Fruit fly (Drosophila melanogaster) whole organism, embryonic: Measurements from ENCODE around the gene BTBD9.

ENCODE experiments used
- Asciz ChIP-seq: fragments of 200-800 bp; sonication (Bioruptor generic); optimal IDR thresholded peaks from 2 replicates; lab custom pipeline; 2017; ENCODE audit warnings: missing biosample characterization, mild to moderate bottlenecking, missing genetic modification characterization, missing genetic modification reagents
- BEAF-32 ChIP-seq: fragments of 200-800 bp; sonication (Bioruptor generic); optimal IDR thresholded peaks from 3 replicates; lab custom pipeline; 2017; ENCODE audit warnings: missing biosample characterization, missing genetic modification characterization, mild to moderate bottlenecking, moderate library complexity, missing genetic modification reagents
- C15 ChIP-seq: fragments of 200-800 bp; sonication (Bioruptor generic); IDR thresholded peaks from 3 replicates; pipeline ENCODE4 v1.3.6; 2022; ENCODE audit warnings: missing biosample characterization, missing genetic modification characterization
- CG12104 ChIP-seq: fragments of 200-800 bp; sonication (Bioruptor generic); optimal IDR thresholded peaks from 3 replicates; lab custom pipeline; 2016; ENCODE audit warnings: missing biosample characterization, missing genetic modification characterization
- CG12744 ChIP-seq: fragments of 200-800 bp; sonication (Bioruptor generic); optimal IDR thresholded peaks from 2 replicates; lab custom pipeline; 2016; ENCODE audit warnings: missing biosample characterization, missing genetic modification characterization
- CG15601 ChIP-seq: fragments of 200-800 bp; sonication (Bioruptor generic); optimal IDR thresholded peaks from 3 replicates; lab custom pipeline; 2019; ENCODE audit warnings: missing biosample characterization, mild to moderate bottlenecking, missing genetic modification characterization, moderate library complexity
- CG1603 ChIP-seq: fragments of 200-800 bp; sonication (Bioruptor generic); optimal IDR thresholded peaks from 2 replicates; lab custom pipeline; 2019; ENCODE audit warnings: missing biosample characterization, mild to moderate bottlenecking, missing genetic modification characterization, moderate library complexity
- CG2120 ChIP-seq: fragments of 200-800 bp; sonication (Bioruptor generic); optimal IDR thresholded peaks from 3 replicates; lab custom pipeline; 2016; ENCODE audit warnings: missing biosample characterization, missing genetic modification characterization
- CG31224 ChIP-seq: fragments of 200-800 bp; sonication (Bioruptor generic); IDR thresholded peaks from 2 replicates; pipeline ENCODE4 v1.3.6; 2022; ENCODE audit warnings: missing biosample characterization, missing genetic modification characterization
- CG31365 ChIP-seq: fragments of 200-800 bp; sonication (Bioruptor generic); optimal IDR thresholded peaks from 2 replicates; lab custom pipeline; 2018; ENCODE audit warnings: missing biosample characterization, mild to moderate bottlenecking, missing genetic modification characterization
- CG3163 ChIP-seq: fragments of 200-800 bp; sonication (Bioruptor generic); optimal IDR thresholded peaks from 3 replicates; lab custom pipeline; 2016; ENCODE audit warnings: missing biosample characterization, missing genetic modification characterization
- CG32767 ChIP-seq: fragments of 200-800 bp; sonication (Bioruptor generic); IDR thresholded peaks from 2 replicates; pipeline ENCODE4 v1.3.6; 2022; ENCODE audit warnings: missing biosample characterization, missing genetic modification characterization
- CG32772 ChIP-seq: fragments of 200-800 bp; sonication (Bioruptor generic); IDR thresholded peaks from 2 replicates; pipeline ENCODE4 v1.3.6; 2022; ENCODE audit warnings: missing biosample characterization, missing genetic modification characterization
- CG3281 ChIP-seq: fragments of 200-800 bp; sonication (Bioruptor generic); optimal IDR thresholded peaks from 3 replicates; lab custom pipeline; 2017; ENCODE audit warnings: missing biosample characterization, mild to moderate bottlenecking, missing genetic modification characterization
- CG34422 ChIP-seq: fragments of 200-800 bp; sonication (Bioruptor generic); IDR thresholded peaks from 3 replicates; pipeline ENCODE4 v1.3.6; 2022; ENCODE audit warnings: missing biosample characterization, missing genetic modification characterization
- CG3995 ChIP-seq: fragments of 200-800 bp; sonication (Bioruptor generic); optimal IDR thresholded peaks from 3 replicates; lab custom pipeline; 2016; ENCODE audit warnings: missing biosample characterization, missing genetic modification characterization
- CG6791 ChIP-seq: fragments of 200-800 bp; sonication (Bioruptor generic); IDR thresholded peaks from 3 replicates; pipeline ENCODE4 v1.3.6; 2022; ENCODE audit warnings: missing biosample characterization, missing genetic modification characterization; ENCODE audit not compliant: partially characterized antibody
- CG7786 ChIP-seq: fragments of 200-800 bp; sonication (Bioruptor generic); optimal IDR thresholded peaks from 2 replicates; lab custom pipeline; 2016; ENCODE audit warnings: missing biosample characterization, missing genetic modification characterization
- CG8290 ChIP-seq, 3 experiments: fragments of 200-800 bp; sonication (Bioruptor generic); optimal IDR thresholded peaks; 2 replicates each; lab custom pipeline; 2016 to 2019; ENCODE audit warnings: missing biosample characterization in 3 of 3, missing genetic modification characterization in 3 of 3, mild to moderate bottlenecking in 2 of 3, moderate library complexity in 1 of 3
- CG8359 ChIP-seq: fragments of 200-800 bp; sonication (Bioruptor generic); optimal IDR thresholded peaks from 2 replicates; lab custom pipeline; 2017; ENCODE audit warnings: missing biosample characterization, mild to moderate bottlenecking, missing genetic modification characterization, borderline replicate concordance
- HLH3B ChIP-seq: fragments of 200-800 bp; sonication (Bioruptor generic); IDR thresholded peaks from 2 replicates; pipeline ENCODE4 v1.3.6; 2022; ENCODE audit warnings: missing biosample characterization, missing genetic modification characterization
- HmgD ChIP-seq: fragments of 200-800 bp; sonication (Bioruptor generic); optimal IDR thresholded peaks from 3 replicates; lab custom pipeline; 2016; ENCODE audit warnings: missing biosample characterization, missing genetic modification characterization
- Hmr ChIP-seq: fragments of 200-800 bp; sonication (Bioruptor generic); optimal IDR thresholded peaks from 3 replicates; lab custom pipeline; 2017; ENCODE audit warnings: mild to moderate bottlenecking, missing biosample characterization, missing genetic modification reagents, missing genetic modification characterization
- MBD-R2 ChIP-seq: fragments of 200-800 bp; sonication (Bioruptor generic); IDR thresholded peaks from 2 replicates; pipeline ENCODE4 v1.3.6; 2022; ENCODE audit warnings: missing biosample characterization, missing genetic modification characterization
- Sox100B ChIP-seq: fragments of 200-800 bp; sonication (Bioruptor generic); optimal IDR thresholded peaks from 3 replicates; lab custom pipeline; 2018; ENCODE audit warnings: missing biosample characterization, mild to moderate bottlenecking, missing genetic modification characterization
- Taf1 ChIP-seq: fragments of 200-800 bp; sonication (Bioruptor generic); IDR thresholded peaks from 2 replicates; pipeline ENCODE4 v1.3.6; 2022; ENCODE audit warnings: missing biosample characterization, missing genetic modification characterization
- Tbp ChIP-seq: fragments of >200 bp; optimal IDR thresholded peaks from 2 replicates; lab custom pipeline; 2018; ENCODE audit warnings: missing biosample characterization, missing genetic modification characterization
- Xbp1 ChIP-seq: fragments of 200-800 bp; sonication (Bioruptor generic); optimal IDR thresholded peaks from 3 replicates; lab custom pipeline; 2016; ENCODE audit warnings: missing biosample characterization, mild to moderate bottlenecking, missing genetic modification characterization
- ac ChIP-seq: fragments of 200-800 bp; sonication (Bioruptor generic); optimal IDR thresholded peaks from 3 replicates; lab custom pipeline; 2017; ENCODE audit warnings: missing biosample characterization, mild to moderate bottlenecking, missing genetic modification characterization
- bbx ChIP-seq: fragments of 200-800 bp; sonication (Bioruptor generic); IDR thresholded peaks from 2 replicates; pipeline ENCODE4 v1.3.6; 2022; ENCODE audit warnings: missing biosample characterization, missing genetic modification characterization; ENCODE audit not compliant: partially characterized antibody
- bowl ChIP-seq: fragments of 200-800 bp; sonication (Bioruptor generic); IDR thresholded peaks from 2 replicates; pipeline ENCODE4 v1.3.6; 2022; ENCODE audit warnings: missing biosample characterization, missing genetic modification characterization
- cato ChIP-seq: fragments of 200-800 bp; sonication (Bioruptor generic); optimal IDR thresholded peaks from 2 replicates; lab custom pipeline; 2016; ENCODE audit warnings: missing biosample characterization, missing genetic modification characterization, borderline replicate concordance
- exex ChIP-seq: fragments of 200-800 bp; sonication (Bioruptor generic); optimal IDR thresholded peaks from 4 replicates; lab custom pipeline; 2018; ENCODE audit warnings: missing biosample characterization, mild to moderate bottlenecking, missing genetic modification characterization, moderate library complexity
- fd96Cb ChIP-seq: fragments of 200-800 bp; sonication (Bioruptor generic); optimal IDR thresholded peaks from 2 replicates; lab custom pipeline; 2018; ENCODE audit warnings: missing biosample characterization, mild to moderate bottlenecking, missing genetic modification characterization, moderate library complexity
- gcm2 ChIP-seq: fragments of 200-800 bp; sonication (Bioruptor generic); optimal IDR thresholded peaks from 2 replicates; lab custom pipeline; 2016; ENCODE audit warnings: missing biosample characterization, missing genetic modification characterization
- gem ChIP-seq: fragments of 200-800 bp; sonication (Bioruptor generic); optimal IDR thresholded peaks from 2 replicates; lab custom pipeline; 2019; ENCODE audit warnings: missing biosample characterization, mild to moderate bottlenecking, missing genetic modification characterization, moderate library complexity
- ham ChIP-seq: fragments of 200-800 bp; sonication (Bioruptor generic); IDR thresholded peaks from 2 replicates; pipeline ENCODE4 v1.3.6; 2022; ENCODE audit warnings: missing biosample characterization, missing genetic modification characterization
- ken ChIP-seq: fragments of 200-800 bp; sonication (Bioruptor generic); IDR thresholded peaks from 3 replicates; pipeline ENCODE4 v1.3.6; 2022; ENCODE audit warnings: missing biosample characterization, missing genetic modification characterization
- nerfin-2 ChIP-seq: fragments of 200-800 bp; sonication (Bioruptor generic); IDR thresholded peaks from 2 replicates; pipeline ENCODE4 v1.3.6; 2022; ENCODE audit warnings: missing biosample characterization, missing genetic modification characterization; ENCODE audit not compliant: partially characterized antibody
- otp ChIP-seq: fragments of 200-800 bp; sonication (Bioruptor generic); IDR thresholded peaks from 3 replicates; pipeline ENCODE4, ENCODE4 v1.3.6; 2022; ENCODE audit warnings: missing biosample characterization, missing genetic modification characterization
- pros ChIP-seq: fragments of 200-800 bp; sonication (Bioruptor generic); optimal IDR thresholded peaks from 3 replicates; lab custom pipeline; 2019; ENCODE audit warnings: missing biosample characterization, mild to moderate bottlenecking, missing genetic modification characterization, moderate library complexity
- row ChIP-seq: fragments of 200-800 bp; sonication (Bioruptor generic); IDR thresholded peaks from 3 replicates; pipeline ENCODE4 v1.3.6; 2022; ENCODE audit warnings: missing biosample characterization, missing genetic modification characterization
- sens ChIP-seq: fragments of 200-800 bp; sonication (Bioruptor generic); peaks from one replicate; lab custom pipeline; 2016; ENCODE audit warnings: missing biosample characterization, missing genetic modification characterization
- sens-2 ChIP-seq: fragments of 200-800 bp; sonication (Bioruptor generic); IDR thresholded peaks from 2 replicates; pipeline ENCODE4 v1.3.6; 2022; ENCODE audit warnings: missing biosample characterization, missing genetic modification characterization
- so ChIP-seq: fragments of 200-800 bp; sonication (Bioruptor generic); IDR thresholded peaks from 3 replicates; pipeline ENCODE4 v1.3.6; 2022; ENCODE audit warnings: missing biosample characterization, missing genetic modification characterization
- ssp ChIP-seq: fragments of 200-800 bp; sonication (Bioruptor generic); IDR thresholded peaks from 2 replicates; pipeline ENCODE4 v1.3.6; 2022; ENCODE audit warnings: missing biosample characterization, missing genetic modification characterization
- stwl ChIP-seq: fragments of 200-800 bp; sonication (Bioruptor generic); optimal IDR thresholded peaks from 3 replicates; lab custom pipeline; 2018; ENCODE audit warnings: missing biosample characterization, mild to moderate bottlenecking, missing genetic modification characterization, moderate library complexity
- tna ChIP-seq: fragments of 200-800 bp; sonication (Bioruptor generic); IDR thresholded peaks from 2 replicates; pipeline ENCODE4 v1.3.6; 2022; ENCODE audit warnings: missing biosample characterization, missing genetic modification characterization; ENCODE audit not compliant: partially characterized antibody
- usp ChIP-seq: fragments of >200 bp; optimal IDR thresholded peaks from 2 replicates; lab custom pipeline; 2017; ENCODE audit warnings: missing biosample characterization, missing genetic modification characterization
- vnd ChIP-seq: fragments of 200-800 bp; sonication (Bioruptor generic); IDR thresholded peaks from 3 replicates; pipeline ENCODE4 v1.3.6; 2022; ENCODE audit warnings: missing biosample characterization, missing genetic modification characterization; ENCODE audit not compliant: partially characterized antibody
- wek ChIP-seq: fragments of 200-800 bp; sonication (Bioruptor generic); optimal IDR thresholded peaks from 3 replicates; lab custom pipeline; 2018; ENCODE audit warnings: missing biosample characterization, mild to moderate bottlenecking, missing genetic modification characterization, moderate library complexity

Gene BTBD9

DNA sequence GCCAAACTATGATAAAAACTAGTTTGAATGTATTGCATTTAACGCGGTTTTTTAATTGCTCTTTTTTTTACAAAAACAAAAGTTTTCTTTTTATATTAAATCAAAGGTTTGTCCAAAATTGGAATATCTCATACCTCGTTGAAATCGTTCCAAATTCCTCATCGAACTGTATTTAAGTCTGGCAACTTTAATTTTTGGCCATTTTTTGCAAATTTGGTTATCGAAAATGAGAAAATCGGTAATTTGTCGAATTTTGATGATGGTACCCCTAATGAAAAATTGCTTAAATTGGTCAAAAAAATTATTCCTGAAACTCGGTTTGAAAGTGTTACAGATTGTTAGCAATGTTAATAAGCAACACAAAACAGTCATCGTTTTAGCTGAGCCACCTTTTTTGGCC, 19.0 kb downstream of the BTBD9 start:
- TF ChIP-seq usp (GFP tag; lab: Kevin White, UChicago): no peak
- TF ChIP-seq CG3163: no peak
- TF ChIP-seq CG3281 (GFP tag; lab: Kevin White, UChicago): no peak
- no peak for TF ChIP-seq cato
- no peak for TF ChIP-seq CG8290 (GFP tag; optimal IDR thresholded peaks at IDR 0.05; lab: Kevin White, UChicago)
- peak in 1 of 2 experiments; percentile 28 for TF ChIP-seq CG8290 (tag; optimal IDR thresholded peaks at IDR 0.05; lab: Kevin White, UChicago)
- TF ChIP-seq CG12104 (GFP tag; lab: Kevin White, UChicago): no peak
- TF ChIP-seq gcm2 (GFP tag; lab: Kevin White, UChicago): no peak
- TF ChIP-seq ssp (GFP tag; lab: Robert Waterston, UW): no peak
- TF ChIP-seq Xbp1 (GFP tag; lab: Kevin White, UChicago): no peak
- TF ChIP-seq CG31224 (GFP tag; lab: Robert Waterston, UW): no peak
- no peak for TF ChIP-seq pros
- TF ChIP-seq stwl (tag; lab: Kevin White, UChicago): no peak
- TF ChIP-seq Hmr (GFP tag; lab: Kevin White, UChicago): no peak
- no peak; the same call in 2 of the 3 replicates for TF ChIP-seq row (GFP tag; lab: Robert Waterston, UW)
- no peak for TF ChIP-seq CG12744 (GFP tag; lab: Kevin White, UChicago)
- TF ChIP-seq CG2120: no peak
- TF ChIP-seq so (GFP tag; lab: Robert Waterston, UW): no peak
- TF ChIP-seq Taf1: no peak
- TF ChIP-seq BEAF-32: no peak
- no peak for TF ChIP-seq HLH3B
- TF ChIP-seq CG8359: no peak
- TF ChIP-seq ac: no peak
- TF ChIP-seq CG32767 (GFP tag; lab: Robert Waterston, UW): no peak
- no peak for TF ChIP-seq otp (GFP tag; lab: Robert Waterston, UW)
- peak; percentile 30 for TF ChIP-seq gem (tag; lab: Kevin White, UChicago)
- no peak for TF ChIP-seq Asciz
- no peak for TF ChIP-seq ken (GFP tag; lab: Robert Waterston, UW)
- no peak for TF ChIP-seq CG34422
- no peak for TF ChIP-seq exex (tag; lab: Kevin White, UChicago)
- TF ChIP-seq sens-2: no peak
- no peak for TF ChIP-seq bowl (GFP tag; lab: Robert Waterston, UW)
- TF ChIP-seq wek: peak; percentile 76
- peak; percentile 9; the same call in 1 of the 2 replicates for TF ChIP-seq nerfin-2 (GFP tag; lab: Robert Waterston, UW)
- TF ChIP-seq tna (GFP tag; lab: Robert Waterston, UW): 0 out of 2 replicates have a peak, but pooled peaks have one; percentile 10
- no peak for TF ChIP-seq fd96Cb (tag; lab: Kevin White, UChicago)
- no peak for TF ChIP-seq HmgD (GFP tag; lab: Kevin White, UChicago)
- no peak for TF ChIP-seq Tbp
- TF ChIP-seq ham (GFP tag; lab: Robert Waterston, UW): no peak
- no peak for TF ChIP-seq CG32772 (GFP tag; lab: Robert Waterston, UW)
- TF ChIP-seq CG6791 (GFP tag; lab: Robert Waterston, UW): 0 out of 3 replicates have a peak, but pooled peaks have one; percentile 20
- no peak for TF ChIP-seq CG1603 (tag; lab: Kevin White, UChicago)
- no peak for TF ChIP-seq C15 (GFP tag; lab: Robert Waterston, UW)
- no peak for TF ChIP-seq CG3995 (GFP tag; lab: Kevin White, UChicago)
- no peak for TF ChIP-seq CG15601 (tag; lab: Kevin White, UChicago)
- 0 out of 2 replicates have a peak, but pooled peaks have one; percentile 17 for TF ChIP-seq MBD-R2 (GFP tag; lab: Robert Waterston, UW)
- peak; percentile 55; the same call in 1 of the 2 replicates for TF ChIP-seq bbx (GFP tag; lab: Robert Waterston, UW)
- no peak for TF ChIP-seq Sox100B (GFP tag; lab: Kevin White, UChicago)
- TF ChIP-seq vnd (GFP tag; lab: Robert Waterston, UW): no peak
- TF ChIP-seq CG31365 (tag; lab: Kevin White, UChicago): no peak
- peak; percentile 81 for TF ChIP-seq sens (GFP tag; lab: Kevin White, UChicago)
- no peak for TF ChIP-seq CG7786
